Fruit fly (Drosophila melanogaster): ENCODE data around the gene CG11168.

The CG11168 gene

dm6 chr3R:24893320-24893955 is 24.5 kb upstream of the CG11168 start:
- TF ChIP-seq ttk (optimal IDR thresholded peaks at IDR 0.05): no peak
- TF ChIP-seq Myc (optimal IDR thresholded peaks at IDR 0.05): no peak
- no peak for TF ChIP-seq Sin3A (optimal IDR thresholded peaks at IDR 0.05)
- TF ChIP-seq insv (optimal IDR thresholded peaks at IDR 0.05): no peak
- no peak for TF ChIP-seq h (optimal IDR thresholded peaks at IDR 0.05)
- no peak for TF ChIP-seq psq (optimal IDR thresholded peaks at IDR 0.05)

- no peak for TF ChIP-seq Sin3A (optimal IDR thresholded peaks at IDR 0.05)
- TF ChIP-seq Myc (optimal IDR thresholded peaks at IDR 0.05): no peak
- TF ChIP-seq h (optimal IDR thresholded peaks at IDR 0.05): no peak
- no peak for TF ChIP-seq insv (optimal IDR thresholded peaks at IDR 0.05)
- TF ChIP-seq ttk (optimal IDR thresholded peaks at IDR 0.05): no peak
- no peak for TF ChIP-seq psq (optimal IDR thresholded peaks at IDR 0.05)
Measured at dm6 chr3R:24894419-24895206, 23.3 kb upstream of the CG11168 start, which contains the start of the genes CG31121 and CG11069. CG31121 (minus strand) TSS chr3R:24894605. CG11069 (plus strand) TSS chr3R:24894742.

- TF ChIP-seq insv (optimal IDR thresholded peaks at IDR 0.05): no peak
- TF ChIP-seq ttk (optimal IDR thresholded peaks at IDR 0.05): no peak
- no peak for TF ChIP-seq psq (optimal IDR thresholded peaks at IDR 0.05)
Measured at dm6 chr3R:24900816-24901215, 17.1 kb upstream of the CG11168 start, which contains the start of gene CG10845. CG10845 (plus strand) TSS chr3R:24901116.

dm6 chr3R:24905959-24906634 is 11.8 kb upstream of the CG11168 start, which contains the start of gene CG13643:
CG13643 (minus strand) TSS chr3R:24906004.
- no peak for TF ChIP-seq psq (optimal IDR thresholded peaks at IDR 0.05)
- no peak for TF ChIP-seq h (optimal IDR thresholded peaks at IDR 0.05)
- no peak for TF ChIP-seq Sin3A (optimal IDR thresholded peaks at IDR 0.05)
- TF ChIP-seq insv (optimal IDR thresholded peaks at IDR 0.05): no peak
- TF ChIP-seq Myc (optimal IDR thresholded peaks at IDR 0.05): no peak
- no peak for TF ChIP-seq ttk (optimal IDR thresholded peaks at IDR 0.05)

- TF ChIP-seq Myc (optimal IDR thresholded peaks at IDR 0.05): no peak
- TF ChIP-seq ttk (optimal IDR thresholded peaks at IDR 0.05): no peak
- TF ChIP-seq insv (optimal IDR thresholded peaks at IDR 0.05): no peak
- TF ChIP-seq psq (optimal IDR thresholded peaks at IDR 0.05): no peak
- TF ChIP-seq Sin3A (optimal IDR thresholded peaks at IDR 0.05): no peak
- TF ChIP-seq h (optimal IDR thresholded peaks at IDR 0.05): no peak
Measured at dm6 chr3R:24906648-24907047, 11.3 kb upstream of the CG11168 start.

- TF ChIP-seq psq (optimal IDR thresholded peaks at IDR 0.05) (no peak), ttk (optimal IDR thresholded peaks at IDR 0.05) (no peak), h (optimal IDR thresholded peaks at IDR 0.05) (no peak), insv (optimal IDR thresholded peaks at IDR 0.05) (no peak), Sin3A (optimal IDR thresholded peaks at IDR 0.05) (no peak), Myc (optimal IDR thresholded peaks at IDR 0.05) (no peak)
Measured at dm6 chr3R:24908034-24908433, 9.9 kb upstream of the CG11168 start.

- TF ChIP-seq Sin3A (optimal IDR thresholded peaks at IDR 0.05) (no peak), psq (optimal IDR thresholded peaks at IDR 0.05) (no peak), ttk (optimal IDR thresholded peaks at IDR 0.05) (no peak), Myc (optimal IDR thresholded peaks at IDR 0.05) (no peak), h (optimal IDR thresholded peaks at IDR 0.05) (no peak), insv (optimal IDR thresholded peaks at IDR 0.05) (no peak)
Measured at dm6 chr3R:24910097-24910496, 7.8 kb upstream of the CG11168 start.

- no peak for TF ChIP-seq insv (optimal IDR thresholded peaks at IDR 0.05)
- no peak for TF ChIP-seq ttk (optimal IDR thresholded peaks at IDR 0.05)
- no peak for TF ChIP-seq Sin3A (optimal IDR thresholded peaks at IDR 0.05)
- no peak for TF ChIP-seq Myc (optimal IDR thresholded peaks at IDR 0.05)
- no peak for TF ChIP-seq h (optimal IDR thresholded peaks at IDR 0.05)
- no peak for TF ChIP-seq psq (optimal IDR thresholded peaks at IDR 0.05)
Measured at dm6 chr3R:24914864-24915263, 3.0 kb upstream of the CG11168 start.

dm6 chr3R:24922270-24922669 is 4.4 kb downstream of the CG11168 start, which contains the start of gene Mink:
Mink (plus strand) TSS chr3R:24922473.
- TF ChIP-seq h (optimal IDR thresholded peaks at IDR 0.05) (no peak), Sin3A (optimal IDR thresholded peaks at IDR 0.05) (no peak), Myc (optimal IDR thresholded peaks at IDR 0.05) (no peak), insv (optimal IDR thresholded peaks at IDR 0.05) (no peak), psq (optimal IDR thresholded peaks at IDR 0.05) (no peak), ttk (optimal IDR thresholded peaks at IDR 0.05) (no peak)

- TF ChIP-seq h (optimal IDR thresholded peaks at IDR 0.05) (no peak), Sin3A (optimal IDR thresholded peaks at IDR 0.05) (no peak), ttk (optimal IDR thresholded peaks at IDR 0.05) (no peak), Myc (optimal IDR thresholded peaks at IDR 0.05) (no peak), insv (optimal IDR thresholded peaks at IDR 0.05) (no peak), psq (optimal IDR thresholded peaks at IDR 0.05) (no peak)
Measured at dm6 chr3R:24924916-24925315, 7.0 kb downstream of the CG11168 start, which contains the start of gene Trf4-2. Trf4-2 (plus strand) TSS chr3R:24925216.

dm6 chr3R:24926752-24927320 is 8.9 kb downstream of the CG11168 start:
- TF ChIP-seq Sin3A (optimal IDR thresholded peaks at IDR 0.05) (no peak), h (optimal IDR thresholded peaks at IDR 0.05) (no peak), psq (optimal IDR thresholded peaks at IDR 0.05) (no peak), Myc (optimal IDR thresholded peaks at IDR 0.05) (no peak), ttk (optimal IDR thresholded peaks at IDR 0.05) (no peak), insv (optimal IDR thresholded peaks at IDR 0.05) (no peak)

All from Kc167 (cell line).